ENCODE assay signal across 1 fruit fly cellular context in the genomic region with DNA sequence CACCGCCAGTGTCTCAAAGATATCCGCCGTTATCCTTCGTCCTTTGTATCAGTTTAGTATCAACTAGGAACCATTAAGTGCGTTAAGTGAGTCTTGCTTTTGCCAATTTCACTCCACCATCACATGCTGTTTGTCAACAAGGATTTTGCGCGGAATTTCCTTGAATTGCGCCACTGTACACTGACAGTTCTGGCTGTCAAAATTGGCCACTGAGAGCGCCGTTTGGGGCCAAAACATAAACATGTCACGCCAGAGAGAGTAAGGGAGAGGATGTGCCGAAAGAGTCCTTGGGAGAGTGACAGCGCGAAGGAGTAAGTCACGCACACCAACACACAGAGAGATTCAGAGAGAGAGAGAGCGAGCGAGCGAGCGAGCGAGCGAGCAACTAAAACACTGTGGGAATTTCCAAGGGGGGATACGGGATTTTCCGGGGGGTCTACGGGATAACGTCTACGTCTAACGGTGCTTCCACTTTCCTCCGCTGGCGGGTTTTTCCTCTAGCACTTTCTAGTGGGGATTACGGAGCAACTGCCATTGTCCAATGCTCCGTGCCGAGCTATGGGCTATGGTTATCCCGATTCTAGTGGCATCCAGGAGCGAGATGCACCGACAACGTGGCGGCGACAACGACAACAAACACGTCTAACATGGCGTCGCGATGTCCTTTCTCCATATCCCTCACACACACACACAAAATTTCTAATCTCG.
TF ChIP-seq lines count a peak whose summit lies in the region.

No protein-coding gene starts in this region.

TF ChIP-seq in whole organism, embryonic, 481 proteins besides CTCF, POLR2A, EP300 and RAD21 (continued from another document):
- no peak for TF ChIP-seq unpg (GFP tag; optimal IDR thresholded peaks at IDR 0.05; lab: Kevin White, UChicago)
- TF ChIP-seq CG4282 (GFP tag; optimal IDR thresholded peaks at IDR 0.05; lab: Kevin White, UChicago): no peak
- no peak for TF ChIP-seq CG7745 (tag; optimal IDR thresholded peaks at IDR 0.05; lab: Kevin White, UChicago)
- no peak for TF ChIP-seq D19A (tag; optimal IDR thresholded peaks at IDR 0.05; lab: Kevin White, UChicago)
- no peak for TF ChIP-seq Doc2 (GFP tag; IDR thresholded peaks at IDR 0.05; lab: Robert Waterston, UW)
- TF ChIP-seq CG4617 (GFP tag; optimal IDR thresholded peaks at IDR 0.05; lab: Kevin White, UChicago; ENCODE audit: borderline replicate concordance): no peak
- no peak for TF ChIP-seq NC2β (GFP tag; optimal IDR thresholded peaks at IDR 0.05; lab: Kevin White, UChicago)
- TF ChIP-seq en (GFP tag; optimal IDR thresholded peaks at IDR 0.05; lab: Kevin White, UChicago): no peak
- TF ChIP-seq CG43689 (GFP tag; IDR thresholded peaks at IDR 0.05; lab: Robert Waterston, UW): no peak
- TF ChIP-seq crp (GFP tag; optimal IDR thresholded peaks at IDR 0.05; lab: Kevin White, UChicago): no peak
- TF ChIP-seq Sox102F (GFP tag; optimal IDR thresholded peaks at IDR 0.05; lab: Kevin White, UChicago): no peak
- TF ChIP-seq crol (GFP tag; IDR thresholded peaks at IDR 0.05; lab: Robert Waterston, UW): peak; percentile 59
- TF ChIP-seq Tbp (GFP tag; optimal IDR thresholded peaks at IDR 0.05; lab: Kevin White, UChicago): no peak
- TF ChIP-seq Scr (GFP tag; IDR thresholded peaks at IDR 0.05; lab: Robert Waterston, UW; ENCODE audit: partially characterized antibody): no peak
- TF ChIP-seq CG9727 (GFP tag; optimal IDR thresholded peaks at IDR 0.05; lab: Kevin White, UChicago): no peak
- TF ChIP-seq dmrt11E (tag; optimal IDR thresholded peaks at IDR 0.05; lab: Kevin White, UChicago): no peak
- TF ChIP-seq CG4328 (GFP tag; optimal IDR thresholded peaks at IDR 0.05; lab: Kevin White, UChicago): no peak
- TF ChIP-seq otp (GFP tag; IDR thresholded peaks at IDR 0.05; lab: Robert Waterston, UW): no peak
- no peak for TF ChIP-seq Hey (tag; optimal IDR thresholded peaks at IDR 0.05; lab: Kevin White, UChicago)
- TF ChIP-seq CG12236 (GFP tag; optimal IDR thresholded peaks at IDR 0.05; lab: Kevin White, UChicago): no peak
- TF ChIP-seq cg (GFP tag; optimal IDR thresholded peaks at IDR 0.05; lab: Kevin White, UChicago): peak; percentile 9
- TF ChIP-seq seq (GFP tag; IDR thresholded peaks at IDR 0.05; lab: Robert Waterston, UW): no peak
- TF ChIP-seq twi (tag; optimal IDR thresholded peaks at IDR 0.05; lab: Kevin White, UChicago): no peak
- no peak for TF ChIP-seq hbn (GFP tag; IDR thresholded peaks at IDR 0.05; lab: Robert Waterston, UW; ENCODE audit: partially characterized antibody)
- no peak for TF ChIP-seq gt (GFP tag; IDR thresholded peaks at IDR 0.05; lab: Robert Waterston, UW)
- TF ChIP-seq Oaz (GFP tag; IDR thresholded peaks at IDR 0.05; lab: Robert Waterston, UW): no peak
- TF ChIP-seq Adf1 (GFP tag; IDR thresholded peaks at IDR 0.05; lab: Robert Waterston, UW): no peak
- no peak for TF ChIP-seq Fer3 (tag; optimal IDR thresholded peaks at IDR 0.05; lab: Kevin White, UChicago)
- no peak for TF ChIP-seq BEAF-32 (GFP tag; optimal IDR thresholded peaks at IDR 0.05; lab: Kevin White, UChicago)
- TF ChIP-seq CG3726 (GFP tag; IDR thresholded peaks at IDR 0.05; lab: Robert Waterston, UW): no peak
- no peak for TF ChIP-seq ind (GFP tag; optimal IDR thresholded peaks at IDR 0.05; lab: Kevin White, UChicago)
- TF ChIP-seq CG5180 (GFP tag; optimal IDR thresholded peaks at IDR 0.05; lab: Kevin White, UChicago): no peak
- TF ChIP-seq CG14710 (tag; optimal IDR thresholded peaks at IDR 0.05; lab: Kevin White, UChicago): no peak
- no peak for TF ChIP-seq CG2712 (tag; optimal IDR thresholded peaks at IDR 0.05; lab: Kevin White, UChicago)
- no peak for TF ChIP-seq CG12299 (tag; optimal IDR thresholded peaks at IDR 0.05; lab: Kevin White, UChicago)
- TF ChIP-seq Drgx (GFP tag; IDR thresholded peaks at IDR 0.05; lab: Robert Waterston, UW): 0 out of 2 replicates have a peak, but pooled peaks have one; percentile 9
- no peak for TF ChIP-seq ara (GFP tag; IDR thresholded peaks at IDR 0.05; lab: Robert Waterston, UW)
- no peak for TF ChIP-seq Mrtf (GFP tag; IDR thresholded peaks at IDR 0.05; lab: Robert Waterston, UW)
- no peak for TF ChIP-seq CG17328 (GFP tag; IDR thresholded peaks at IDR 0.05; lab: Robert Waterston, UW)
- peak; percentile 79 to 85 for TF ChIP-seq Trl (optimal IDR thresholded peaks at IDR 0.05; lab: Kevin White, UChicago)
- peak; percentile 1 for TF ChIP-seq Trl (GFP tag; optimal IDR thresholded peaks at IDR 0.05; lab: Kevin White, UChicago)
- no peak for TF ChIP-seq Side (GFP tag; optimal IDR thresholded peaks at IDR 0.05; lab: Kevin White, UChicago)
- peak; percentile 31 for TF ChIP-seq ewg (GFP tag; optimal IDR thresholded peaks at IDR 0.05; lab: Kevin White, UChicago)
- no peak for TF ChIP-seq gfzf (GFP tag; optimal IDR thresholded peaks at IDR 0.05; lab: Kevin White, UChicago)
- TF ChIP-seq cato (GFP tag; optimal IDR thresholded peaks at IDR 0.05; lab: Kevin White, UChicago; ENCODE audit: borderline replicate concordance): no peak
- TF ChIP-seq CG4730 (GFP tag; IDR thresholded peaks at IDR 0.05; lab: Robert Waterston, UW): no peak
- no peak for TF ChIP-seq CG10431 (GFP tag; optimal IDR thresholded peaks at IDR 0.05; lab: Kevin White, UChicago)
- no peak for TF ChIP-seq disco-r (GFP tag; optimal IDR thresholded peaks at IDR 0.05; lab: Kevin White, UChicago)
- TF ChIP-seq Sry-β (GFP tag; optimal IDR thresholded peaks at IDR 0.05; lab: Kevin White, UChicago): no peak
- no peak for TF ChIP-seq CG7963 (GFP tag; IDR thresholded peaks at IDR 0.05; lab: Robert Waterston, UW; ENCODE audit: partially characterized antibody)
- TF ChIP-seq CG17829 (tag; optimal IDR thresholded peaks at IDR 0.05; lab: Kevin White, UChicago): no peak
- TF ChIP-seq CG13287 (GFP tag; IDR thresholded peaks at IDR 0.05; lab: Robert Waterston, UW; ENCODE audit: partially characterized antibody): no peak
- TF ChIP-seq CG8478 (optimal IDR thresholded peaks at IDR 0.05; lab: Kevin White, UChicago): no peak
- TF ChIP-seq Jarid2 (GFP tag; optimal IDR thresholded peaks at IDR 0.05; lab: Kevin White, UChicago): no peak
- TF ChIP-seq HLHmδ (GFP tag; optimal IDR thresholded peaks at IDR 0.05; lab: Kevin White, UChicago): no peak
- TF ChIP-seq sd (tag; optimal IDR thresholded peaks at IDR 0.05; lab: Kevin White, UChicago): no peak
- TF ChIP-seq CG1233 (GFP tag; optimal IDR thresholded peaks at IDR 0.05; lab: Kevin White, UChicago): no peak
- no peak for TF ChIP-seq CG7372 (GFP tag; IDR thresholded peaks at IDR 0.05; lab: Robert Waterston, UW)
- TF ChIP-seq CG1832 (GFP tag; optimal IDR thresholded peaks at IDR 0.05; lab: Kevin White, UChicago): peak; percentile 36
- TF ChIP-seq CG32772 (GFP tag; IDR thresholded peaks at IDR 0.05; lab: Robert Waterston, UW): no peak
- no peak for TF ChIP-seq hkb (optimal IDR thresholded peaks at IDR 0.05; lab: Kevin White, UChicago)
- TF ChIP-seq hkb (GFP tag; IDR thresholded peaks at IDR 0.05; lab: Robert Waterston, UW): 0 out of 2 replicates have a peak, but pooled peaks have one; percentile 14
- no peak for TF ChIP-seq GATAe (GFP tag; conservative IDR thresholded peaks at IDR 0.05; lab: Robert Waterston, UW)
- no peak for TF ChIP-seq tll (GFP tag; optimal IDR thresholded peaks at IDR 0.05; lab: Kevin White, UChicago)
- TF ChIP-seq CG15601 (tag; optimal IDR thresholded peaks at IDR 0.05; lab: Kevin White, UChicago): no peak
- TF ChIP-seq emc (GFP tag; optimal IDR thresholded peaks at IDR 0.05; lab: Kevin White, UChicago): no peak
- TF ChIP-seq Nf-YC (tag; optimal IDR thresholded peaks at IDR 0.05; lab: Kevin White, UChicago): no peak
- TF ChIP-seq toy (GFP tag; IDR thresholded peaks at IDR 0.05; lab: Robert Waterston, UW): no peak
- TF ChIP-seq tx (GFP tag; optimal IDR thresholded peaks at IDR 0.05; lab: Kevin White, UChicago): no peak
- TF ChIP-seq crc (GFP tag; optimal IDR thresholded peaks at IDR 0.05; lab: Kevin White, UChicago): no peak
- no peak for TF ChIP-seq CG14667 (GFP tag; IDR thresholded peaks at IDR 0.05; lab: Robert Waterston, UW)
- no peak for TF ChIP-seq repo (GFP tag; optimal IDR thresholded peaks at IDR 0.05; lab: Kevin White, UChicago)
- TF ChIP-seq lbe (GFP tag; optimal IDR thresholded peaks at IDR 0.05; lab: Kevin White, UChicago): no peak
- TF ChIP-seq usp (GFP tag; optimal IDR thresholded peaks at IDR 0.05; lab: Kevin White, UChicago): no peak
- no peak for TF ChIP-seq fd3F (GFP tag; optimal IDR thresholded peaks at IDR 0.05; lab: Kevin White, UChicago)
- TF ChIP-seq nerfin-1 (tag; optimal IDR thresholded peaks at IDR 0.05; lab: Kevin White, UChicago): peak; percentile 45
- no peak for TF ChIP-seq CG14441 (GFP tag; IDR thresholded peaks at IDR 0.05; lab: Robert Waterston, UW)
- TF ChIP-seq Hr78 (GFP tag; optimal IDR thresholded peaks at IDR 0.05; lab: Kevin White, UChicago): no peak
- no peak for TF ChIP-seq CG12659 (GFP tag; optimal IDR thresholded peaks at IDR 0.05; lab: Kevin White, UChicago)
- no peak for TF ChIP-seq CG17186 (GFP tag; optimal IDR thresholded peaks at IDR 0.05; lab: Kevin White, UChicago)
- TF ChIP-seq tap (tag; optimal IDR thresholded peaks at IDR 0.05; lab: Kevin White, UChicago): no peak
- TF ChIP-seq gsb-n (tag; optimal IDR thresholded peaks at IDR 0.05; lab: Kevin White, UChicago): no peak
- TF ChIP-seq Six4 (GFP tag; optimal IDR thresholded peaks at IDR 0.05; lab: Kevin White, UChicago): no peak
- no peak for TF ChIP-seq C15 (GFP tag; IDR thresholded peaks at IDR 0.05; lab: Robert Waterston, UW)
